Fruit fly (Drosophila melanogaster) whole organism, prepupa: ENCODE data around the gene CG3982.
A peak's percentile ranks its signal among the peaks of the same experiment; 100 is the strongest.

Experiments used
- CG10631 ChIP-seq: fragments of 200-800 bp; sonication (Bioruptor generic); optimal IDR thresholded peaks from 2 replicates; lab custom pipeline; 2016; ENCODE audit warnings: missing biosample characterization, missing genetic modification characterization
- CG10669 ChIP-seq: fragments of 200-800 bp; sonication (Bioruptor generic); optimal IDR thresholded peaks from 3 replicates; lab custom pipeline; 2018; ENCODE audit warnings: missing biosample characterization, mild to moderate bottlenecking, missing genetic modification characterization, moderate library complexity
- CG11294 ChIP-seq: fragments of 200-800 bp; sonication (Bioruptor generic); IDR thresholded peaks from 2 replicates; pipeline ENCODE4 v1.3.6; 2022; ENCODE audit warnings: missing biosample characterization, missing genetic modification characterization
- CG11762 ChIP-seq: fragments of 200-800 bp; sonication (Bioruptor generic); optimal IDR thresholded peaks from 3 replicates; lab custom pipeline; 2016; ENCODE audit warnings: missing biosample characterization, missing genetic modification characterization; ENCODE audit not compliant: insufficient read depth
- CG11902 ChIP-seq: fragments of 200-800 bp; sonication (Bioruptor generic); optimal IDR thresholded peaks from 3 replicates; lab custom pipeline; 2016; ENCODE audit warnings: missing biosample characterization, missing genetic modification characterization
- CG16779 ChIP-seq: fragments of 200-800 bp; sonication (Bioruptor generic); optimal IDR thresholded peaks from 3 replicates; lab custom pipeline; 2017; ENCODE audit warnings: missing biosample characterization, mild to moderate bottlenecking, missing genetic modification characterization
- CG3032 ChIP-seq: fragments of 200-800 bp; optimal IDR thresholded peaks from 2 replicates; lab custom pipeline; 2019; ENCODE audit warnings: missing biosample characterization, mild to moderate bottlenecking, missing genetic modification characterization, moderate library complexity
- CG32006 ChIP-seq: fragments of 200-800 bp; sonication (Bioruptor generic); optimal IDR thresholded peaks from 3 replicates; lab custom pipeline; 2017; ENCODE audit warnings: missing biosample characterization, mild to moderate bottlenecking, missing genetic modification characterization
- CG3919 ChIP-seq: fragments of 200-800 bp; sonication (Bioruptor generic); optimal IDR thresholded peaks from 3 replicates; lab custom pipeline; 2016; ENCODE audit warnings: missing biosample characterization, missing genetic modification characterization
- CG4318 ChIP-seq: fragments of 200-800 bp; sonication (Bioruptor generic); optimal IDR thresholded peaks from 3 replicates; lab custom pipeline; 2017; ENCODE audit warnings: missing biosample characterization, mild to moderate bottlenecking, missing genetic modification characterization
- CG6163 ChIP-seq: fragments of 200-800 bp; sonication (Bioruptor generic); IDR thresholded peaks from 3 replicates; pipeline ENCODE4 v1.3.6; 2022; ENCODE audit warnings: missing biosample characterization, missing genetic modification characterization
- CG6808 ChIP-seq: fragments of 200-800 bp; sonication (Bioruptor generic); optimal IDR thresholded peaks from 3 replicates; lab custom pipeline; 2017; ENCODE audit warnings: missing biosample characterization, missing genetic modification characterization, mild to moderate bottlenecking, moderate library complexity, missing genetic modification reagents
- CG6854 ChIP-seq: fragments of 200-800 bp; sonication (Bioruptor generic); optimal IDR thresholded peaks from 2 replicates; lab custom pipeline; 2017; ENCODE audit warnings: missing biosample characterization, mild to moderate bottlenecking, missing genetic modification characterization
- CG8119 ChIP-seq: fragments of 200-800 bp; sonication (Bioruptor generic); IDR thresholded peaks from 3 replicates; pipeline ENCODE4 v1.3.6; 2022; ENCODE audit warnings: missing biosample characterization, missing genetic modification characterization
- CG8319 ChIP-seq: fragments of 200-800 bp; sonication (Bioruptor generic); optimal IDR thresholded peaks from 3 replicates; lab custom pipeline; 2016; ENCODE audit warnings: missing biosample characterization, missing genetic modification characterization
- CG8632 ChIP-seq: fragments of 200-800 bp; sonication (Bioruptor generic); optimal IDR thresholded peaks from 3 replicates; lab custom pipeline; 2016; ENCODE audit warnings: missing biosample characterization, missing genetic modification characterization
- CG9139 ChIP-seq: fragments of 200-800 bp; sonication (Bioruptor generic); optimal IDR thresholded peaks from 3 replicates; lab custom pipeline; 2017; ENCODE audit warnings: missing biosample characterization, mild to moderate bottlenecking, missing genetic modification characterization
- Eip93F ChIP-seq: fragments of 200-800 bp; sonication (Bioruptor generic); optimal IDR thresholded peaks from 2 replicates; lab custom pipeline; 2016; ENCODE audit warnings: missing biosample characterization, mild to moderate bottlenecking, missing genetic modification characterization
- Ets96B ChIP-seq: fragments of 200-800 bp; optimal IDR thresholded peaks from 2 replicates; lab custom pipeline; 2019; ENCODE audit warnings: missing biosample characterization, mild to moderate bottlenecking, missing genetic modification characterization, moderate library complexity
- Gug ChIP-seq: fragments of 200-800 bp; sonication (Bioruptor generic); IDR thresholded peaks from 2 replicates; pipeline ENCODE4 v1.3.6; 2022; ENCODE audit warnings: missing biosample characterization, missing genetic modification characterization
- Hr38 ChIP-seq: sonication (Bioruptor generic); optimal IDR thresholded peaks from 2 replicates; lab custom pipeline; 2016; ENCODE audit warnings: missing biosample characterization, missing genetic modification characterization
- Hr39 ChIP-seq: fragments of 200-800 bp; sonication (Bioruptor generic); optimal IDR thresholded peaks from 2 replicates; lab custom pipeline; 2016; ENCODE audit warnings: missing biosample characterization, missing genetic modification characterization
- Lpt ChIP-seq: fragments of 200-800 bp; sonication (Bioruptor generic); optimal IDR thresholded peaks from 3 replicates; lab custom pipeline; 2016; ENCODE audit warnings: missing biosample characterization, missing genetic modification characterization
- OdsH ChIP-seq: fragments of 200-800 bp; sonication (Bioruptor generic); optimal IDR thresholded peaks from 3 replicates; lab custom pipeline; 2016; ENCODE audit warnings: missing biosample characterization, missing genetic modification characterization
- Smox ChIP-seq: fragments of 200-800 bp; sonication (Bioruptor generic); optimal IDR thresholded peaks from 3 replicates; lab custom pipeline; 2016; ENCODE audit warnings: missing biosample characterization, missing genetic modification characterization
- Sox102F ChIP-seq: fragments of 200-800 bp; sonication (Bioruptor generic); optimal IDR thresholded peaks from 2 replicates; lab custom pipeline; 2016; ENCODE audit warnings: missing biosample characterization, mild to moderate bottlenecking, missing genetic modification characterization
- Sox15 ChIP-seq: fragments of 200-800 bp; sonication (Bioruptor generic); optimal IDR thresholded peaks from 3 replicates; lab custom pipeline; 2016; ENCODE audit warnings: missing biosample characterization, missing genetic modification characterization
- achi ChIP-seq: fragments of 200-800 bp; sonication (Bioruptor generic); optimal IDR thresholded peaks from 3 replicates; lab custom pipeline; 2016; ENCODE audit warnings: missing biosample characterization, missing genetic modification characterization
- cyc ChIP-seq: fragments of 200-800 bp; sonication (Bioruptor generic); optimal IDR thresholded peaks from 3 replicates; lab custom pipeline; 2016; ENCODE audit warnings: missing biosample characterization, missing genetic modification characterization
- dac ChIP-seq: fragments of 200-800 bp; sonication (Bioruptor generic); optimal IDR thresholded peaks from 2 replicates; lab custom pipeline; 2017; ENCODE audit warnings: missing biosample characterization, mild to moderate bottlenecking, missing genetic modification characterization
- eg ChIP-seq: fragments of 200-800 bp; sonication (Bioruptor generic); IDR thresholded peaks from 3 replicates; pipeline ENCODE4 v1.3.6; 2022; ENCODE audit warnings: missing biosample characterization, missing genetic modification characterization
- esn ChIP-seq: fragments of 200-800 bp; sonication (Bioruptor generic); optimal IDR thresholded peaks from 2 replicates; lab custom pipeline; 2016; ENCODE audit warnings: missing biosample characterization, mild to moderate bottlenecking, missing genetic modification characterization, moderate library complexity
- fd59A ChIP-seq: fragments of 200-800 bp; sonication (Bioruptor generic); optimal IDR thresholded peaks from 2 replicates; lab custom pipeline; 2017; ENCODE audit warnings: missing biosample characterization, mild to moderate bottlenecking, missing genetic modification characterization, missing genetic modification reagents
- fd85E ChIP-seq: fragments of 200-800 bp; sonication (Bioruptor generic); optimal IDR thresholded peaks from 3 replicates; lab custom pipeline; 2016; ENCODE audit warnings: missing biosample characterization, missing genetic modification characterization
- fkh ChIP-seq: fragments of 200-800 bp; sonication (Bioruptor generic); optimal IDR thresholded peaks from 3 replicates; lab custom pipeline; 2017; ENCODE audit warnings: missing biosample characterization, mild to moderate bottlenecking, missing genetic modification characterization, moderate library complexity
- lz ChIP-seq: fragments of 200-800 bp; sonication (Bioruptor generic); optimal IDR thresholded peaks from 3 replicates; lab custom pipeline; 2016; ENCODE audit warnings: missing biosample characterization, missing genetic modification characterization
- net ChIP-seq: fragments of 200-800 bp; sonication (Bioruptor generic); optimal IDR thresholded peaks from 3 replicates; lab custom pipeline; 2016; ENCODE audit warnings: missing biosample characterization, missing genetic modification characterization
- pdm3 ChIP-seq: fragments of 200-800 bp; sonication (Bioruptor generic); optimal IDR thresholded peaks from 3 replicates; lab custom pipeline; 2016; ENCODE audit warnings: missing biosample characterization, missing genetic modification characterization
- salr ChIP-seq, 2 experiments: fragments of 200-800 bp; sonication (Bioruptor generic); optimal IDR thresholded peaks; 3 replicates each; lab custom pipeline; 2016 to 2018; ENCODE audit warnings: missing biosample characterization in 2 of 2, missing genetic modification characterization in 2 of 2, mild to moderate bottlenecking in 1 of 2
- spab ChIP-seq: fragments of 200-800 bp; sonication (Bioruptor generic); optimal IDR thresholded peaks from 2 replicates; lab custom pipeline; 2017; ENCODE audit warnings: missing biosample characterization, mild to moderate bottlenecking, missing genetic modification characterization, missing genetic modification reagents
- ss ChIP-seq, 2 experiments: fragments of 200-800 bp; sonication (Bioruptor generic); optimal IDR thresholded peaks; 2 replicates in 1 of 2; 3 replicates in 1 of 2; lab custom pipeline; 2017 to 2018; ENCODE audit warnings: mild to moderate bottlenecking in 2 of 2, missing biosample characterization in 2 of 2, missing genetic modification characterization in 2 of 2, moderate library complexity in 1 of 2
- svp ChIP-seq: fragments of 200-800 bp; sonication (Bioruptor generic); peaks from one replicate; lab custom pipeline; 2016; ENCODE audit warnings: missing biosample characterization, missing genetic modification characterization
- topi ChIP-seq: fragments of 200-800 bp; sonication (Bioruptor generic); optimal IDR thresholded peaks from 3 replicates; lab custom pipeline; 2016; ENCODE audit warnings: missing biosample characterization, missing genetic modification characterization
- vri ChIP-seq: fragments of 200-800 bp; sonication (Bioruptor generic); optimal IDR thresholded peaks from 3 replicates; lab custom pipeline; 2016; ENCODE audit warnings: missing biosample characterization, mild to moderate bottlenecking, missing genetic modification characterization

CG3982 gene

dm6 chr3L:9429665-9430607 lies 12.7 kb upstream of the CG3982 start, which contains the start of the genes RpS17 and MTF-1 (continued):
- TF ChIP-seq salr (GFP tag; optimal IDR thresholded peaks at IDR 0.05; lab: Kevin White, UChicago) (peak in 1 of 2 experiments; percentile 56), eg (peak; percentile 59), topi (peak; percentile 54), Gug (GFP tag; lab: Robert Waterston, UW) (no peak), CG6854 (GFP tag; lab: Kevin White, UChicago) (peak; percentile 82), CG4318 (GFP tag; lab: Kevin White, UChicago) (no peak), CG10631 (GFP tag; lab: Kevin White, UChicago) (no peak), pdm3 (GFP tag; lab: Kevin White, UChicago) (peak; percentile 40), CG16779 (tag; lab: Kevin White, UChicago) (peak; percentile 28), dac (no peak), CG8119 (GFP tag; lab: Robert Waterston, UW) (peak; percentile 40; the same call in 1 of the 3 replicates), CG8632 (GFP tag; lab: Kevin White, UChicago) (peak; percentile 18), Hr38 (no peak), fkh (no peak), ss (GFP tag; optimal IDR thresholded peaks at IDR 0.05; lab: Kevin White, UChicago) (peak; percentile 53 to 57), Lpt (GFP tag; lab: Kevin White, UChicago) (no peak), CG3032 (tag; lab: Kevin White, UChicago) (no peak), svp (peak; percentile 77), CG3919 (GFP tag; lab: Kevin White, UChicago) (peak; percentile 63), Sox102F (GFP tag; lab: Kevin White, UChicago) (peak; percentile 59), CG32006 (no peak)

dm6 chr3L:9426656-9427294 lies 9.6 kb upstream of the CG3982 start, which contains the start of the genes Atat and Shc:
Gene Atat (minus strand): TSS chr3L:9426758.
Gene Shc (plus strand): TSS chr3L:9427010.
- TF ChIP-seq achi (GFP tag; lab: Kevin White, UChicago) (peak; percentile 97), CG16779 (tag; lab: Kevin White, UChicago) (peak; percentile 94), CG8119 (GFP tag; lab: Robert Waterston, UW) (peak; percentile 94), Smox (GFP tag; lab: Kevin White, UChicago) (peak; percentile 99), salr (GFP tag; optimal IDR thresholded peaks at IDR 0.05; lab: Kevin White, UChicago) (peak; percentile 96 to 99), cyc (GFP tag; lab: Kevin White, UChicago) (peak; percentile 99), dac (peak; percentile 98), ss (GFP tag; optimal IDR thresholded peaks at IDR 0.05; lab: Kevin White, UChicago) (peak; percentile 83 to 96), spab (GFP tag; lab: Kevin White, UChicago) (peak; percentile 95), topi (peak; percentile 99), CG6808 (GFP tag; lab: Kevin White, UChicago) (peak; percentile 93), esn (GFP tag; lab: Kevin White, UChicago) (peak; percentile 99), fkh (peak; percentile 87), CG4318 (GFP tag; lab: Kevin White, UChicago) (peak; percentile 99), CG6163 (GFP tag; lab: Robert Waterston, UW) (peak; percentile 99), OdsH (GFP tag; lab: Kevin White, UChicago) (peak; percentile 99), CG32006 (peak; percentile 99), Eip93F (peak; percentile 95), fd59A (GFP tag; lab: Kevin White, UChicago) (peak; percentile 98), CG3032 (tag; lab: Kevin White, UChicago) (peak; percentile 99), CG11762 (GFP tag; lab: Kevin White, UChicago) (peak; percentile 97), CG8319 (GFP tag; lab: Kevin White, UChicago) (peak; percentile 99), fd85E (GFP tag; lab: Kevin White, UChicago) (peak; percentile 95), Sox102F (GFP tag; lab: Kevin White, UChicago) (peak; percentile 97), lz (GFP tag; lab: Kevin White, UChicago) (peak; percentile 99), eg (peak; percentile 99), vri (peak; percentile 97), Sox15 (GFP tag; lab: Kevin White, UChicago) (peak; percentile 100), Ets96B (tag; lab: Kevin White, UChicago) (peak; percentile 97), CG8632 (GFP tag; lab: Kevin White, UChicago) (peak; percentile 98), CG11294 (GFP tag; lab: Robert Waterston, UW) (peak; percentile 99), net (GFP tag; lab: Kevin White, UChicago) (peak; percentile 98), CG10669 (GFP tag; lab: Kevin White, UChicago) (peak; percentile 96), CG11902 (GFP tag; lab: Kevin White, UChicago) (peak; percentile 99), svp (peak; percentile 99), CG9139 (GFP tag; lab: Kevin White, UChicago) (peak; percentile 84), Hr39 (peak; percentile 100)
